Worm (Caenorhabditis elegans) whole organism, L3 larva: ENCODE measurements around the gene rol-8.

Experiments
- R02D3.7 ChIP-seq: fragments of 150-350 bp; optimal IDR thresholded peaks from 2 replicates; lab custom pipeline; 2014; ENCODE audit warnings: missing biosample characterization, missing genetic modification characterization
- aly-2 ChIP-seq: fragments of 150-350 bp; optimal IDR thresholded peaks from 2 replicates; lab custom pipeline; 2014; ENCODE audit warnings: missing biosample characterization, missing genetic modification characterization
- egl-27 ChIP-seq: sonication (generic microtip); optimal IDR thresholded peaks from 4 replicates; lab custom pipeline; 2017; ENCODE audit warnings: missing biosample characterization, missing genetic modification reagents, missing genetic modification characterization
- elt-3 ChIP-seq, 3 experiments: fragments of 150-350 bp in 1 of 3; sonication (generic microtip) in 2 of 3; optimal IDR thresholded peaks; 2 replicates in 2 of 3; 4 replicates in 1 of 3; lab custom pipeline; 2014 to 2017; ENCODE audit warnings: missing biosample characterization in 3 of 3, missing genetic modification characterization in 3 of 3
- fos-1 ChIP-seq: fragments of 150-350 bp; optimal IDR thresholded peaks from 2 replicates; lab custom pipeline; 2014; ENCODE audit warnings: missing biosample characterization, missing genetic modification characterization
- mdl-1 ChIP-seq: fragments of 150-350 bp; optimal IDR thresholded peaks from 2 replicates; lab custom pipeline; 2014; ENCODE audit warnings: missing biosample characterization, missing genetic modification characterization
- nfya-1 ChIP-seq: sonication (generic microtip); optimal IDR thresholded peaks from 2 replicates; lab custom pipeline; 2017; ENCODE audit warnings: missing genetic modification characterization, mild to moderate bottlenecking, missing compliant biosample characterization, antibody characterized with exemption, moderate library complexity; ENCODE audit not compliant: insufficient read depth
- pqm-1 ChIP-seq: fragments of 150-350 bp; optimal IDR thresholded peaks from 2 replicates; lab custom pipeline; 2017; ENCODE audit warnings: missing biosample characterization, missing genetic modification characterization, inconsistent platforms
- snpc-4 ChIP-seq: fragments of 150-350 bp; optimal IDR thresholded peaks from 2 replicates; lab custom pipeline; 2014; ENCODE audit warnings: missing biosample characterization, missing genetic modification characterization
- unc-62 ChIP-seq: fragments of 150-350 bp; sonication (generic microtip); optimal IDR thresholded peaks from 4 replicates; lab custom pipeline; 2014; ENCODE audit warnings: missing biosample characterization, missing genetic modification reagents, missing genetic modification characterization
- zag-1 ChIP-seq: fragments of 150-350 bp; optimal IDR thresholded peaks from 2 replicates; lab custom pipeline; 2014; ENCODE audit warnings: missing biosample characterization, missing genetic modification characterization
- ztf-11 ChIP-seq: fragments of 150-350 bp; optimal IDR thresholded peaks from 2 replicates; lab custom pipeline; 2014; ENCODE audit warnings: missing biosample characterization, missing genetic modification characterization

DNA sequence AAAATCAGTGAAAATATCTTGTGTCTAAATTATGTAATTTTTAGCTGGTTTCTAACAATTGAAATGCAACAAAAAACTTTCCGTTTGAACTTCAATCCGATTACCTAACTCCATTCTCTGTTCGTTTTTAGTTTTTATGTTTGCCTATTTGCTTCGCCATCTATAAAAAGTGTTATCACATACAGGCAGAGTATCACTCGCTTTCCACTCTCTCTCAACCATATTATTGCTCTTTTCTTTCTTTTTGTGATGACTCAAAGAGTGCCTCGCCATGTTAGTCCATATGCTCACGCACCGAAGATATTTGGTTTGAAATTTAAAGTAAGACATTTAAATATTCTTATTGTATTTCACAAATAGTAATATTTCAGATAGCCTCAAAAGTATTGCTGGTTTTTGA is 9.0 kb upstream of the rol-8 start, which contains the start of gene ZK1290.13:
- TF ChIP-seq elt-3 (tag; optimal IDR thresholded peaks at IDR 0.05; lab: Kevin White, UChicago): no peak
- no peak for TF ChIP-seq mdl-1
- TF ChIP-seq aly-2 (tag; lab: Kevin White, UChicago): no peak
- TF ChIP-seq unc-62: no peak
- TF ChIP-seq nfya-1: no peak
- no peak for TF ChIP-seq ztf-11 (tag; lab: Kevin White, UChicago)
- peak; percentile 7 for TF ChIP-seq pqm-1
- TF ChIP-seq zag-1 (tag; lab: Kevin White, UChicago): no peak
- TF ChIP-seq fos-1: no peak
- no peak for TF ChIP-seq snpc-4 (tag; lab: Kevin White, UChicago)
- TF ChIP-seq R02D3.7 (tag; lab: Kevin White, UChicago): no peak
- TF ChIP-seq egl-27 (tag; lab: Kevin White, UChicago): no peak
